Worm (Caenorhabditis elegans) whole organism, L3 larva: ENCODE results near the gene K01A6.6.
A peak's percentile ranks its signal among the peaks of the same experiment; 100 is the strongest.

Experiments
- aly-2 ChIP-seq: fragments of 150-350 bp; optimal IDR thresholded peaks from 2 replicates; lab custom pipeline; 2014; ENCODE audit warnings: missing biosample characterization, missing genetic modification characterization
- elt-1 ChIP-seq: fragments of 150-350 bp; optimal IDR thresholded peaks from 2 replicates; lab custom pipeline; 2014; ENCODE audit warnings: missing biosample characterization, missing genetic modification characterization
- nfya-1 ChIP-seq: sonication (generic microtip); optimal IDR thresholded peaks from 2 replicates; lab custom pipeline; 2017; ENCODE audit warnings: missing genetic modification characterization, mild to moderate bottlenecking, missing compliant biosample characterization, antibody characterized with exemption, moderate library complexity; ENCODE audit not compliant: insufficient read depth
- nhr-12 ChIP-seq: fragments of 150-350 bp; optimal IDR thresholded peaks from 2 replicates; lab custom pipeline; 2014; ENCODE audit warnings: missing biosample characterization, missing genetic modification characterization
- pha-4 ChIP-seq: fragments of 150-350 bp; optimal IDR thresholded peaks from 2 replicates; lab custom pipeline; 2014; ENCODE audit warnings: missing biosample characterization, missing genetic modification reagents, missing genetic modification characterization
- pqm-1 ChIP-seq: fragments of 150-350 bp; optimal IDR thresholded peaks from 2 replicates; lab custom pipeline; 2017; ENCODE audit warnings: missing biosample characterization, missing genetic modification characterization, inconsistent platforms
- snpc-4 ChIP-seq: fragments of 150-350 bp; optimal IDR thresholded peaks from 2 replicates; lab custom pipeline; 2014; ENCODE audit warnings: missing biosample characterization, missing genetic modification characterization
- unc-39 ChIP-seq: sonication (generic microtip); optimal IDR thresholded peaks from 4 replicates; lab custom pipeline; 2017; ENCODE audit warnings: missing biosample characterization, missing genetic modification characterization

- TF ChIP-seq nfya-1 (tag; lab: Kevin White, UChicago) (peak; percentile 57), snpc-4 (tag; lab: Kevin White, UChicago) (peak; percentile 18), pha-4 (tag; lab: Kevin White, UChicago) (no peak), aly-2 (tag; lab: Kevin White, UChicago) (no peak), pqm-1 (tag; lab: Kevin White, UChicago) (no peak), unc-39 (no peak), elt-1 (tag; lab: Kevin White, UChicago) (no peak), nhr-12 (tag; lab: Kevin White, UChicago) (no peak)
Measured at ce11 chrIV:11765507-11765906, 30.4 kb downstream of the K01A6.6 start.
